Worm (Caenorhabditis elegans) whole organism, early embryonic: ENCODE data around the gene col-153.

Source experiments
- B0310.2 ChIP-seq: sonication (generic microtip); optimal IDR thresholded peaks from 2 replicates; lab custom pipeline; 2016; ENCODE audit warnings: mild to moderate bottlenecking, missing genetic modification characterization, missing compliant biosample characterization
- F13C5.2 ChIP-seq: sonication (generic microtip); optimal IDR thresholded peaks from 2 replicates; lab custom pipeline; 2017; ENCODE audit warnings: mild to moderate bottlenecking, missing genetic modification characterization, inconsistent platforms, missing compliant biosample characterization
- aly-1 ChIP-seq: sonication (generic microtip); optimal IDR thresholded peaks from 2 replicates; lab custom pipeline; 2016; ENCODE audit warnings: missing genetic modification characterization, missing compliant biosample characterization
- ama-1 ChIP-seq: fragments of 150-350 bp; optimal IDR thresholded peaks from 2 replicates; lab custom pipeline; 2014
- ceh-13 ChIP-seq: fragments of 200-800 bp; sonication (Bioruptor generic); optimal IDR thresholded peaks from 2 replicates; lab custom pipeline; 2018; ENCODE audit warnings: mild to moderate bottlenecking, missing genetic modification characterization, missing compliant biosample characterization
- ceh-36 ChIP-seq: sonication (generic microtip); optimal IDR thresholded peaks from 2 replicates; lab custom pipeline; 2016; ENCODE audit warnings: missing genetic modification characterization, inconsistent platforms, missing compliant biosample characterization
- ets-7 ChIP-seq: sonication (generic microtip); optimal IDR thresholded peaks from 2 replicates; lab custom pipeline; 2016; ENCODE audit warnings: missing genotype, missing genetic modification characterization, missing compliant biosample characterization
- flt-1 ChIP-seq: fragments of 200-800 bp; sonication (Bioruptor generic); IDR thresholded peaks from 2 replicates; pipeline ENCODE4 v1.3.6; 2022; ENCODE audit warnings: missing genetic modification characterization, missing compliant biosample characterization
- hmbx-1 ChIP-seq: sonication (generic microtip); optimal IDR thresholded peaks from 2 replicates; lab custom pipeline; 2016; ENCODE audit warnings: mild to moderate bottlenecking, missing genetic modification characterization, missing compliant biosample characterization
- hmg-4 ChIP-seq: fragments of 200-800 bp; sonication (Bioruptor generic); optimal IDR thresholded peaks from 2 replicates; lab custom pipeline; 2018; ENCODE audit warnings: mild to moderate bottlenecking, missing genetic modification characterization, missing compliant biosample characterization
- hnd-1 ChIP-seq: sonication (generic microtip); optimal IDR thresholded peaks from 2 replicates; lab custom pipeline; 2016; ENCODE audit warnings: missing genetic modification characterization, missing compliant biosample characterization
- pes-1 ChIP-seq: fragments of 200-800 bp; sonication (Bioruptor generic); IDR thresholded peaks from 2 replicates; pipeline ENCODE4 v1.3.6; 2022; ENCODE audit warnings: missing genetic modification reagents, missing genetic modification characterization, missing compliant biosample characterization
- scrt-1 ChIP-seq: fragments of 200-800 bp; sonication (Bioruptor generic); IDR thresholded peaks from 2 replicates; pipeline ENCODE4 v1.3.6; 2022; ENCODE audit warnings: missing genetic modification characterization, missing compliant biosample characterization
- sea-1 ChIP-seq: fragments of 200-800 bp; sonication (Bioruptor generic); conservative IDR thresholded peaks from 2 replicates; pipeline ENCODE4 v1.3.6; 2022; ENCODE audit warnings: missing genetic modification characterization, missing compliant biosample characterization
- tbx-11 ChIP-seq: fragments of 200-800 bp; sonication (Bioruptor generic); IDR thresholded peaks from 2 replicates; pipeline ENCODE4 v1.3.6; 2022; ENCODE audit warnings: missing genetic modification characterization, missing compliant biosample characterization
- tbx-37 ChIP-seq: fragments of 200-800 bp; sonication (Bioruptor generic); conservative IDR thresholded peaks from 2 replicates; pipeline ENCODE4 v1.3.6; 2022; ENCODE audit warnings: missing genetic modification reagents, missing genetic modification characterization, missing compliant biosample characterization
- tra-4 ChIP-seq: sonication (generic microtip); optimal IDR thresholded peaks from 2 replicates; lab custom pipeline; 2017; ENCODE audit warnings: missing genetic modification characterization, missing compliant biosample characterization

Gene col-153

ce11 chrV:10949511-10949910 is at the start of gene col-153:
TSS of gene col-153 (plus strand) at chrV:10949811.
- no peak for TF ChIP-seq tbx-37 (GFP tag; lab: Robert Waterston, UW)
- TF ChIP-seq tbx-11 = no peak
- TF ChIP-seq pes-1 (GFP tag; lab: Robert Waterston, UW) = no peak
- TF ChIP-seq hmbx-1 = no peak
- TF ChIP-seq scrt-1 = no peak
- TF ChIP-seq ceh-13 = no peak
- no peak for TF ChIP-seq hnd-1 (tag; lab: Kevin White, UChicago)
- no peak for TF ChIP-seq flt-1
- no peak for TF ChIP-seq sea-1 (GFP tag; lab: Robert Waterston, UW)
- TF ChIP-seq tra-4 (tag; lab: Kevin White, UChicago) = no peak
- TF ChIP-seq hmg-4 = no peak
- TF ChIP-seq ceh-36 (tag; lab: Kevin White, UChicago) = no peak
- no peak for TF ChIP-seq B0310.2 (tag; lab: Kevin White, UChicago)
- TF ChIP-seq aly-1 = no peak
- TF ChIP-seq ets-7 (tag; lab: Kevin White, UChicago) = no peak
- TF ChIP-seq F13C5.2 = no peak

- TF ChIP-seq hmbx-1 = no peak
- TF ChIP-seq tbx-11 = no peak
- no peak for TF ChIP-seq ceh-36 (tag; lab: Kevin White, UChicago)
- no peak for TF ChIP-seq sea-1 (GFP tag; lab: Robert Waterston, UW)
- TF ChIP-seq ceh-13 = no peak
Observed at ce11 chrV:10901125-10901524, 48.5 kb upstream of the col-153 start, which contains the start of gene spp-16. TSS of gene spp-16 (minus strand) at chrV:10901303.

ce11 chrV:10902682-10903081 is 46.9 kb upstream of the col-153 start, which contains the start of gene F32D8.8:
TSS of gene F32D8.8 (minus strand) at chrV:10902782.
- TF ChIP-seq hmbx-1 (no peak), flt-1 (no peak), tra-4 (tag; lab: Kevin White, UChicago) (no peak), ets-7 (tag; lab: Kevin White, UChicago) (no peak), B0310.2 (tag; lab: Kevin White, UChicago) (no peak), ceh-13 (no peak), aly-1 (no peak), sea-1 (GFP tag; lab: Robert Waterston, UW) (no peak), scrt-1 (no peak), pes-1 (GFP tag; lab: Robert Waterston, UW) (no peak), hmg-4 (no peak), tbx-37 (GFP tag; lab: Robert Waterston, UW) (no peak), F13C5.2 (no peak)

ce11 chrV:10903748-10904147 is 45.9 kb upstream of the col-153 start, which contains the start of gene F32D8.15:
TSS of gene F32D8.15 (plus strand) at chrV:10904048.
- TF ChIP-seq hnd-1 (tag; lab: Kevin White, UChicago) (no peak), tbx-37 (GFP tag; lab: Robert Waterston, UW) (no peak), ama-1 (lab: Kevin White, UChicago) (no peak), ceh-36 (tag; lab: Kevin White, UChicago) (no peak), scrt-1 (no peak), ets-7 (tag; lab: Kevin White, UChicago) (no peak), sea-1 (GFP tag; lab: Robert Waterston, UW) (no peak), tra-4 (tag; lab: Kevin White, UChicago) (no peak), B0310.2 (tag; lab: Kevin White, UChicago) (no peak), aly-1 (no peak), pes-1 (GFP tag; lab: Robert Waterston, UW) (no peak), ceh-13 (no peak), hmg-4 (no peak), hmbx-1 (no peak), flt-1 (no peak), tbx-11 (no peak), F13C5.2 (no peak)

ce11 chrV:10904795-10905194 is 44.8 kb upstream of the col-153 start:
- TF ChIP-seq hnd-1 (tag; lab: Kevin White, UChicago) (no peak), ceh-13 (no peak), F13C5.2 (no peak), B0310.2 (tag; lab: Kevin White, UChicago) (no peak), sea-1 (GFP tag; lab: Robert Waterston, UW) (no peak)

- no peak for TF ChIP-seq tbx-11
- no peak for TF ChIP-seq ceh-36 (tag; lab: Kevin White, UChicago)
- no peak for TF ChIP-seq tbx-37 (GFP tag; lab: Robert Waterston, UW)
- TF ChIP-seq sea-1 (GFP tag; lab: Robert Waterston, UW) = no peak
- TF ChIP-seq pes-1 (GFP tag; lab: Robert Waterston, UW) = no peak
Observed at ce11 chrV:10909071-10909470, 40.5 kb upstream of the col-153 start, which contains the start of gene zzz-1. TSS of gene zzz-1 (minus strand) at chrV:10909171.

- TF ChIP-seq B0310.2 (tag; lab: Kevin White, UChicago) = no peak
- TF ChIP-seq tbx-37 (GFP tag; lab: Robert Waterston, UW) = no peak
- no peak for TF ChIP-seq hmbx-1
- TF ChIP-seq flt-1 = no peak
- TF ChIP-seq ceh-36 (tag; lab: Kevin White, UChicago) = no peak
- no peak for TF ChIP-seq ceh-13
- no peak for TF ChIP-seq aly-1
Observed at ce11 chrV:10909959-10910358, 39.7 kb upstream of the col-153 start.

- no peak for TF ChIP-seq pes-1 (GFP tag; lab: Robert Waterston, UW)
- no peak for TF ChIP-seq aly-1
- no peak for TF ChIP-seq hmbx-1
- TF ChIP-seq tbx-37 (GFP tag; lab: Robert Waterston, UW) = no peak
- no peak for TF ChIP-seq tra-4 (tag; lab: Kevin White, UChicago)
- no peak for TF ChIP-seq flt-1
- TF ChIP-seq hmg-4 = no peak
- no peak for TF ChIP-seq hnd-1 (tag; lab: Kevin White, UChicago)
- TF ChIP-seq ama-1 (lab: Kevin White, UChicago) = no peak
- TF ChIP-seq F13C5.2 = no peak
- no peak for TF ChIP-seq ceh-13
- TF ChIP-seq B0310.2 (tag; lab: Kevin White, UChicago) = no peak
- no peak for TF ChIP-seq sea-1 (GFP tag; lab: Robert Waterston, UW)
- no peak for TF ChIP-seq scrt-1
- TF ChIP-seq ets-7 (tag; lab: Kevin White, UChicago) = no peak
Observed at ce11 chrV:10915922-10916321, 33.7 kb upstream of the col-153 start.
